Worm (Caenorhabditis elegans): ENCODE data around the gene otpl-5.
A peak's percentile ranks its signal among the peaks of the same experiment; 100 is the strongest.

Gene otpl-5

DNA sequence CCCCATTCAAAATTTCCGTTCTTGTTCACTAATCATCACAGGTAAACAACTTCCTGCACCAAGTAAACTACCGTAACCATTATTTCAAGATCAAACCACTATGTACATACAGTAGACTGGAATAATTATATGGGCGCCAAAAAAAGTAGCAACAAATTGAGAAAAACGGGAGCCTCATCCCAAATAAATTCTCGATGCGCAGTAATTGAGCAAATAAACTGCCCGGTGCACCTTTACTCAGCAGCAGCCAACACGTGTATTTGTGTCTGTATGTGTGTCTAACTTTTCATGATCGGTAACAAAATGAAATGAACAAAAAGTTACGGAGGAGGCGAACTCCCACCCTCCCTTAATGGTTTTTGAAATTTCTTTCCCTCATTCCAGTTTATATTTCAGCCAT is at the start of gene otpl-5:
Gene otpl-5 (plus strand): TSS at position 301 of the 400 bp plus-strand sequence.
- no peak for TF ChIP-seq efl-1 (optimal IDR thresholded peaks at IDR 0.05)
- TF ChIP-seq efl-1 (GFP tag; optimal IDR thresholded peaks at IDR 0.05 in 1 of 2) = no peak
- no peak for TF ChIP-seq fkh-4 (tag; optimal IDR thresholded peaks at IDR 0.05; ENCODE audit: borderline replicate concordance)
- no peak for TF ChIP-seq elt-2 (tag; optimal IDR thresholded peaks at IDR 0.05)
- TF ChIP-seq nhr-28 (tag; optimal IDR thresholded peaks at IDR 0.05) = no peak
- no peak for TF ChIP-seq ceh-82 (tag; optimal IDR thresholded peaks at IDR 0.05)
- TF ChIP-seq egl-27 (tag; optimal IDR thresholded peaks at IDR 0.05) = no peak
- no peak for TF ChIP-seq lsy-2 (tag; optimal IDR thresholded peaks at IDR 0.05)
- TF ChIP-seq xbp-1 (tag; optimal IDR thresholded peaks at IDR 0.05) = no peak
- no peak for TF ChIP-seq elt-3 (tag; optimal IDR thresholded peaks at IDR 0.05)
- no peak for TF ChIP-seq unc-130 (tag; optimal IDR thresholded peaks at IDR 0.05)
- no peak for TF ChIP-seq efl-3 (GFP tag; optimal IDR thresholded peaks at IDR 0.05)
- TF ChIP-seq hpl-2 (GFP tag; optimal IDR thresholded peaks at IDR 0.05) = no peak
- TF ChIP-seq nhr-20 (tag; optimal IDR thresholded peaks at IDR 0.05) = no peak
- no peak for TF ChIP-seq dsc-1 (tag; optimal IDR thresholded peaks at IDR 0.05)
- no peak for TF ChIP-seq swsn-7 (tag; optimal IDR thresholded peaks at IDR 0.05)

- TF ChIP-seq snu-23 (GFP tag; optimal IDR thresholded peaks at IDR 0.05) (no peak), xbp-1 (tag; optimal IDR thresholded peaks at IDR 0.05) (no peak), nhr-47 (tag; optimal IDR thresholded peaks at IDR 0.05) (no peak), ets-5 (GFP tag; IDR thresholded peaks at IDR 0.05) (no peak), nhr-90 (tag; optimal IDR thresholded peaks at IDR 0.05; ENCODE audit: poor library complexity) (no peak), lin-13 (GFP tag; optimal IDR thresholded peaks at IDR 0.05) (no peak), hlh-17 (GFP tag; optimal IDR thresholded peaks at IDR 0.05; ENCODE audit: borderline replicate concordance) (no peak), ceh-90 (tag; optimal IDR thresholded peaks at IDR 0.05) (no peak), nhr-20 (tag; optimal IDR thresholded peaks at IDR 0.05) (no peak), vab-15 (tag; optimal IDR thresholded peaks at IDR 0.05) (no peak), dpl-1 (GFP tag; optimal IDR thresholded peaks at IDR 0.05) (no peak), nhr-85 (tag) (no peak), hlh-4 (tag; optimal IDR thresholded peaks at IDR 0.05) (no peak), efl-3 (GFP tag; optimal IDR thresholded peaks at IDR 0.05) (no peak), elt-3 (tag; optimal IDR thresholded peaks at IDR 0.05) (no peak), alr-1 (tag; optimal IDR thresholded peaks at IDR 0.05; ENCODE audit: borderline replicate concordance) (no peak), tlp-1 (tag; optimal IDR thresholded peaks at IDR 0.05) (no peak), sox-4 (tag; optimal IDR thresholded peaks at IDR 0.05) (no peak)
These were observed 48.0 kb upstream of the otpl-5 start for ce11 chrV:8481274-8481673.

- no peak for TF ChIP-seq snpc-4 (tag; optimal IDR thresholded peaks at IDR 0.05)
- peak; percentile 53 for TF ChIP-seq blmp-1 (tag; optimal IDR thresholded peaks at IDR 0.05)
- no peak for TF ChIP-seq irx-1 (tag; optimal IDR thresholded peaks at IDR 0.05)
- TF ChIP-seq alr-1 (tag; optimal IDR thresholded peaks at IDR 0.05; ENCODE audit: borderline replicate concordance) = no peak
- TF ChIP-seq lin-15B (tag; optimal IDR thresholded peaks at IDR 0.05) = no peak
- TF ChIP-seq unc-130 (tag; optimal IDR thresholded peaks at IDR 0.05) = no peak
- TF ChIP-seq nhr-90 (tag; optimal IDR thresholded peaks at IDR 0.05; ENCODE audit: poor library complexity) = no peak
- TF ChIP-seq ceh-8 (GFP tag; optimal IDR thresholded peaks at IDR 0.05) = no peak
These were observed 34.9 kb upstream of the otpl-5 start, which contains the start of gene pxn-1 for ce11 chrV:8494260-8494939. Gene pxn-1 (plus strand): TSS chrV:8494889.

DNA sequence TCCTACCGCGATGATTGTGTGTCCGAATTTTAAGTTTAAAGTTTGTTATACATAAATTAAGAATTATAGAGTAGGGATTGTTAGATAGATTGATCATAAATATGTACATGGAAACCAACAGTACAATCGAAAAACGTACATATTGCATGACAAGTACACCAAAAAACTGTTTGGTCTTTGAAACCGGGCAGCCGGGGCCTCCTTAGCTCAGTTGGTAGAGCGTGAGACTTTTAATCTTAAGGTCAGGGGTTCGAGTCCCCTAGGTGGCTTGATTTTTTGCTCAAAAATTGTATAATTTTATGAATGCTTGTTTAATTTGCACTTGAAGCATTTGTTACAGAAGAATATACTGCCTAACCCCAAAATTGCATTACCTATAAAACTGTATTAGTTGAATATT is 34.2 kb upstream of the otpl-5 start:
- TF ChIP-seq unc-98 (GFP tag; IDR thresholded peaks at IDR 0.05) = no peak
- no peak for TF ChIP-seq nhr-20 (tag; optimal IDR thresholded peaks at IDR 0.05)
- TF ChIP-seq lin-15B (tag; optimal IDR thresholded peaks at IDR 0.05) = no peak
- no peak for TF ChIP-seq fkh-8 (tag; optimal IDR thresholded peaks at IDR 0.05)
- TF ChIP-seq dsc-1 (tag; optimal IDR thresholded peaks at IDR 0.05) = no peak
- TF ChIP-seq mab-9 (GFP tag; IDR thresholded peaks at IDR 0.05) = no peak
- no peak for TF ChIP-seq fos-1 (tag; optimal IDR thresholded peaks at IDR 0.05)
- TF ChIP-seq jun-1 (tag; optimal IDR thresholded peaks at IDR 0.05) = no peak
- no peak for TF ChIP-seq mef-2 (tag; optimal IDR thresholded peaks at IDR 0.05)
- TF ChIP-seq swsn-7 (tag; optimal IDR thresholded peaks at IDR 0.05) = no peak
- no peak for TF ChIP-seq F16B12.6 (tag; optimal IDR thresholded peaks at IDR 0.05)
- TF ChIP-seq zip-4 (GFP tag; optimal IDR thresholded peaks at IDR 0.05) = no peak
- TF ChIP-seq lir-3 (tag; optimal IDR thresholded peaks at IDR 0.05; ENCODE audit: poor library complexity) = no peak
- no peak for TF ChIP-seq tlp-1 (tag; optimal IDR thresholded peaks at IDR 0.05)
